Worm (Caenorhabditis elegans) whole organism, L2 larva: Measurements from ENCODE around the gene ech-3.

Experiments used
- R02D3.7 ChIP-seq: fragments of 150-350 bp; optimal IDR thresholded peaks from 2 replicates; lab custom pipeline; 2014; ENCODE audit warnings: missing biosample characterization, missing genetic modification characterization
- aly-2 ChIP-seq: fragments of 150-350 bp; optimal IDR thresholded peaks from 2 replicates; lab custom pipeline; 2014; ENCODE audit warnings: missing biosample characterization, missing genetic modification characterization
- blmp-1 ChIP-seq: sonication (generic microtip); optimal IDR thresholded peaks from 2 replicates; lab custom pipeline; 2017; ENCODE audit warnings: missing genetic modification characterization, mild to moderate bottlenecking, missing compliant biosample characterization, antibody characterized with exemption, moderate library complexity; ENCODE audit not compliant: insufficient read depth
- ceh-16 ChIP-seq: fragments of 150-350 bp; optimal IDR thresholded peaks from 2 replicates; lab custom pipeline; 2014; ENCODE audit warnings: missing biosample characterization, missing genetic modification characterization
- ceh-82 ChIP-seq: fragments of 150-350 bp; optimal IDR thresholded peaks from 2 replicates; lab custom pipeline; 2014; ENCODE audit warnings: missing biosample characterization, missing genetic modification characterization
- elt-1 ChIP-seq: fragments of 150-350 bp; optimal IDR thresholded peaks from 2 replicates; lab custom pipeline; 2014; ENCODE audit warnings: missing biosample characterization, missing genetic modification characterization
- lin-13 ChIP-seq: fragments of 150-350 bp; optimal IDR thresholded peaks from 2 replicates; lab custom pipeline; 2014; ENCODE audit warnings: missing biosample characterization, missing genetic modification reagents, missing genetic modification characterization
- skn-1 ChIP-seq: sonication (generic microtip); optimal IDR thresholded peaks from 2 replicates; lab custom pipeline; 2017; ENCODE audit warnings: missing biosample characterization, missing genetic modification characterization
- zag-1 ChIP-seq: fragments of 150-350 bp; optimal IDR thresholded peaks from 2 replicates; lab custom pipeline; 2014; ENCODE audit warnings: missing biosample characterization, missing genetic modification characterization
- ztf-4 ChIP-seq: fragments of 150-350 bp; optimal IDR thresholded peaks from 2 replicates; lab custom pipeline; 2014; ENCODE audit warnings: missing biosample characterization, missing genetic modification characterization

DNA sequence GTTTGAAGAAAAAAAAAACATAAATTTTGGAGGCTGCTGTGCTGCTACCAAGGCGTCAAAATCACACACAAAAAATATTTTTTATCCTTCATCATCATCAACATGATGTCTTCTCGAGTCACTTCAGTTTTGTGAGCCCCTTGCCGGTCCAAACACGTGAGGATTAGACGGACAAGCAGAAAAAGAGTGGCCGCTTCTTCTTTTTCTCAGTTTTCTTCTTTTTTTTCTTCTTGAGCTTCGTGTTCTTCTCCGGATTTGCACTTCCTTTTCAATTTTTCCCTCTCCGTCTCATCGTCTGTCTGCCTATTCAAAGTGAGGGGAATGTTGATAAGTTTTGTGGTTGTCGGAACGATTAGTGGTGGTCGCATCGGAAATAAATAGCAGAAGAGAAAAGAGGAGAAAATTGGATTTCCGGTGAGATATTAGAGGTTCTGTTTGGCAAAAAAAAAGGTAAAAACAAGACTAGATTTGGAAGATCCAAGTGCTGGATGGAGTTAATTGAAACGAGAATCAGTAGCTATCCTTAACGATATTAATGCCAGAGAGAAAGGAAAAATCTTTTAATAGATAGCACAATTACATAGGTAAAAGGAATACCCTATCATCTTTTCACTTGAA lies 41.5 kb upstream of the ech-3 start:
- peak; percentile 61 for TF ChIP-seq zag-1 (tag; lab: Kevin White, UChicago)
- no peak for TF ChIP-seq ceh-16 (tag; lab: Kevin White, UChicago)
- no peak for TF ChIP-seq R02D3.7 (tag; lab: Kevin White, UChicago)
- TF ChIP-seq ztf-4 (tag; lab: Kevin White, UChicago) = no peak
- TF ChIP-seq aly-2 (tag; lab: Kevin White, UChicago) = no peak
- no peak for TF ChIP-seq skn-1 (tag; lab: Kevin White, UChicago)
- TF ChIP-seq blmp-1 = no peak
- TF ChIP-seq ceh-82 (tag; lab: Kevin White, UChicago) = no peak
- TF ChIP-seq lin-13 (GFP tag; lab: Kevin White, UChicago) = no peak
- no peak for TF ChIP-seq elt-1 (tag; lab: Kevin White, UChicago)
